Fruit fly (Drosophila melanogaster): ENCODE data around the gene CG10366.
A peak's percentile ranks its signal among the peaks of the same experiment; 100 is the strongest.

CG10366 gene

dm6 chr2L:19605365-19605921, 21.4 kb downstream of the CG10366 start:
- TF ChIP-seq Tbp (GFP tag; optimal IDR thresholded peaks at IDR 0.05) (no peak), shn (GFP tag; optimal IDR thresholded peaks at IDR 0.05) (no peak), CG33557 (GFP tag; optimal IDR thresholded peaks at IDR 0.05) (no peak), HHEX (GFP tag; optimal IDR thresholded peaks at IDR 0.05) (no peak), Ets65A (GFP tag) (peak; percentile 71), hbn (GFP tag; IDR thresholded peaks at IDR 0.05; ENCODE audit: partially characterized antibody) (no peak), CG3163 (GFP tag; optimal IDR thresholded peaks at IDR 0.05) (peak; percentile 51), zen2 (GFP tag; IDR thresholded peaks at IDR 0.05; ENCODE audit: partially characterized antibody) (0 out of 3 replicates have a peak, but pooled peaks have one; percentile 12), gsb (GFP tag; IDR thresholded peaks at IDR 0.05) (no peak), CG1024 (GFP tag; IDR thresholded peaks at IDR 0.05) (no peak), z (GFP tag; IDR thresholded peaks at IDR 0.05) (peak; percentile 87), Nf-YC (tag; optimal IDR thresholded peaks at IDR 0.05) (peak; percentile 79), Fer1 (GFP tag; optimal IDR thresholded peaks at IDR 0.05) (peak; percentile 2), Sin3A (optimal IDR thresholded peaks at IDR 0.05) (no peak), CG8388 (GFP tag; optimal IDR thresholded peaks at IDR 0.05) (no peak), Jarid2 (GFP tag; optimal IDR thresholded peaks at IDR 0.05) (peak; percentile 20), al (GFP tag; IDR thresholded peaks at IDR 0.05) (no peak), Abd-B (GFP tag; optimal IDR thresholded peaks at IDR 0.05) (no peak), CG32532 (GFP tag; IDR thresholded peaks at IDR 0.05) (no peak), CG4617 (GFP tag; optimal IDR thresholded peaks at IDR 0.05; ENCODE audit: borderline replicate concordance) (no peak), CG4328 (GFP tag; optimal IDR thresholded peaks at IDR 0.05) (no peak), Hr51 (GFP tag; optimal IDR thresholded peaks at IDR 0.05) (peak in 1 of 2 experiments; percentile 7), CG15601 (tag; optimal IDR thresholded peaks at IDR 0.05) (no peak), bbx (GFP tag; IDR thresholded peaks at IDR 0.05; ENCODE audit: partially characterized antibody) (0 out of 2 replicates have a peak, but pooled peaks have one; percentile 12), Deaf1 (tag; optimal IDR thresholded peaks at IDR 0.05) (peak; percentile 96), onecut (GFP tag; IDR thresholded peaks at IDR 0.05) (no peak), run (tag; optimal IDR thresholded peaks at IDR 0.05) (no peak), slp2 (GFP tag; optimal IDR thresholded peaks at IDR 0.05) (no peak), Trl (optimal IDR thresholded peaks at IDR 0.05) (peak; percentile 24 to 43), Trl (GFP tag; optimal IDR thresholded peaks at IDR 0.05) (no peak), Hr39 (optimal IDR thresholded peaks at IDR 0.05) (no peak), emc (GFP tag; optimal IDR thresholded peaks at IDR 0.05) (no peak)

DNA sequence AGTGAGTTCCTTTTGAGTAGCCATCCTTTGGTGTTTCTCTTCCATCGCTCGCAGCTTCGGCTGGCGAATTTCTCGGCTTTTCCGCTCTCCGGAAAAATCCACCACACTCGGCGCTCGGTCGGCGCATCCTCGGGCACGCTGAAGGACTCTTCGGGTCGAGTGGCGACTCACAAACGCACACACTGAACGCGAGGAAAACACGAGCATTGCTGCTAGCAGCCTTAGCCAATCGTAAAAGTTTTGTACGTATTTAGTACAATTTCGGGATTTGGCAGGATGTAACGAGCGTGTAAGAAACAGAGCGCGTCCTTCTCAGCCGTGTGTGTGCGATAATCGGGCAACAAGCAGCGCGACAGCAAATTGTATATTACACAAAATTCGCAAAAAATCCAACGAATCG, 22.3 kb downstream of the CG10366 start, which contains the start of gene CG46244:
Gene CG46244 (plus strand): TSS at position 252 of the 400 bp plus-strand sequence.
- no peak for TF ChIP-seq Poxn (GFP tag; IDR thresholded peaks at IDR 0.05)
- TF ChIP-seq nmo (GFP tag; optimal IDR thresholded peaks at IDR 0.05) = no peak
- no peak for TF ChIP-seq Max (GFP tag; optimal IDR thresholded peaks at IDR 0.05)
- no peak for TF ChIP-seq dysf (GFP tag; IDR thresholded peaks at IDR 0.05)
- TF ChIP-seq hth (optimal IDR thresholded peaks at IDR 0.05) = no peak
- TF ChIP-seq trem (tag; optimal IDR thresholded peaks at IDR 0.05) = no peak
- no peak for TF ChIP-seq oc (tag; optimal IDR thresholded peaks at IDR 0.05)
- no peak for TF ChIP-seq CG4707 (GFP tag; optimal IDR thresholded peaks at IDR 0.05)
- no peak for TF ChIP-seq CG6791 (GFP tag; IDR thresholded peaks at IDR 0.05; ENCODE audit: partially characterized antibody)
- peak; percentile 98 for TF ChIP-seq Deaf1 (tag; optimal IDR thresholded peaks at IDR 0.05)
- peak in 1 of 2 experiments; percentile 4 for TF ChIP-seq Trl (optimal IDR thresholded peaks at IDR 0.05)
- TF ChIP-seq Trl (GFP tag; optimal IDR thresholded peaks at IDR 0.05) = no peak
- no peak for TF ChIP-seq Gsc (GFP tag; IDR thresholded peaks at IDR 0.05)
- TF ChIP-seq CG10431 (GFP tag; optimal IDR thresholded peaks at IDR 0.05) = no peak
- TF ChIP-seq bab2 (GFP tag; optimal IDR thresholded peaks at IDR 0.05) = no peak
- TF ChIP-seq CHES-1-like (GFP tag; optimal IDR thresholded peaks at IDR 0.05) = no peak
- no peak for TF ChIP-seq CG1792 (GFP tag; optimal IDR thresholded peaks at IDR 0.05)
- no peak for TF ChIP-seq zfh1 (GFP tag; IDR thresholded peaks at IDR 0.05)
- TF ChIP-seq CG9609 (GFP tag; optimal IDR thresholded peaks at IDR 0.05) = no peak
- 0 out of 2 replicates have a peak, but pooled peaks have one; percentile 8 for TF ChIP-seq CG14667 (GFP tag; IDR thresholded peaks at IDR 0.05)
- no peak for TF ChIP-seq Aef1 (GFP tag; IDR thresholded peaks at IDR 0.05)
- TF ChIP-seq CG10565 (GFP tag; optimal IDR thresholded peaks at IDR 0.05) = no peak
- no peak for TF ChIP-seq CG15073 (GFP tag; optimal IDR thresholded peaks at IDR 0.05)
- TF ChIP-seq so (GFP tag; IDR thresholded peaks at IDR 0.05) = 0 out of 3 replicates have a peak, but pooled peaks have one; percentile 19

Measured in whole organism, embryonic.